Worm (Caenorhabditis elegans) whole organism, L4 larva: ENCODE data around the gene npax-3.

Source experiments
- ama-1 ChIP-seq: fragments of 150-350 bp; optimal IDR thresholded peaks from 2 replicates; lab custom pipeline; 2014; ENCODE audit warnings: inconsistent platforms, mixed read lengths
- hmg-1.1 ChIP-seq: fragments of 200-800 bp; sonication (Bioruptor generic); IDR thresholded peaks from 2 replicates; pipeline ENCODE4 v1.3.6; 2022; ENCODE audit warnings: missing genetic modification reagents, missing genetic modification characterization, missing compliant biosample characterization
- nhr-76 ChIP-seq: fragments of 150-350 bp; optimal IDR thresholded peaks from 2 replicates; lab custom pipeline; 2014; ENCODE audit warnings: missing biosample characterization, missing genetic modification characterization

- no peak for TF ChIP-seq nhr-76 (tag; lab: Kevin White, UChicago)
- no peak for TF ChIP-seq ama-1 (lab: Kevin White, UChicago)
- no peak for TF ChIP-seq hmg-1.1 (GFP tag; lab: Robert Waterston, UW)
These were observed 50.9 kb downstream of the npax-3 start for ce11 chrIV:10777076-10777475.
